Fruit fly (Drosophila melanogaster): ENCODE data around the gene CG7059.

CG7059 gene

DNA sequence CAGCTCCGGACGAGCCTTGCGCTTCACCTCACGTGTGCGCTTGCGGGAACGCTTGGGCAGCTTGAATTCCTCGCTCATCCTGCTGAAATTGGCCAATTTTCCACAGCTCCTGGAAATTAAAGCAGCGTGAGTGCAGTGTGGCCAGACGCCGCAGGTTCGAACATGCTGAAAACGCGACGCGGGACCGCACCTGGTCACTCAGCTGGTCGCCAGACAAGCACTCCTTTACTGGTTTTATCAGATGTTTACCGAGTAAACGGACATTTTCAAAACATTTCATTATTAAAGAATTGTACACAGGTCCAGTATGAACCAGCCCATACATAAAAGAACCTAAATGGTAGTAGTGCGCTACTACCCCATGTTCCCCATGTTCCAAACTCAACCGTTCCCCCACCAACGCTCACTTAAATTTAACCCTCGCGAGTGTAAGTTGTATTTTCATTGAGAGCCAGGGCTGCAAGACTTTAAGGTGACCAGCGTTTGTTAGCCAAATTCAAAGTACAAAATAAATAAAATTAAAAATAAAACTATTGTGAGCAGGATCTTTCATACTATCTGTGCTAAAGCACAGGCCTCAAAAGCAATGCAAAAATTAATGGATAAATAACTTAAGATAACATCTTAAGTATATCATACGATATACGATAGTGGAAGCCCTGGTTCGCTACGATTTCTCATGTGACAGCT, 27.2 kb upstream of the CG7059 start, which contains the start of the genes JMJD6, CG7071 and Muted (continued):
- TF ChIP-seq trem (tag; optimal IDR thresholded peaks at IDR 0.05) (peak; percentile 82), Aef1 (GFP tag; IDR thresholded peaks at IDR 0.05) (peak; percentile 87), Gug (GFP tag; IDR thresholded peaks at IDR 0.05) (peak; percentile 87), CG17186 (GFP tag; optimal IDR thresholded peaks at IDR 0.05) (peak; percentile 60), CG9215 (GFP tag; IDR thresholded peaks at IDR 0.05) (peak; percentile 92), Mrtf (GFP tag; IDR thresholded peaks at IDR 0.05) (peak; percentile 82), CG10147 (GFP tag; optimal IDR thresholded peaks at IDR 0.05) (peak; percentile 91), CG3995 (GFP tag; optimal IDR thresholded peaks at IDR 0.05) (peak; percentile 71), Oli (tag; optimal IDR thresholded peaks at IDR 0.05) (peak; percentile 82), Fer1 (GFP tag; optimal IDR thresholded peaks at IDR 0.05) (peak; percentile 92), CG10543 (GFP tag; optimal IDR thresholded peaks at IDR 0.05) (peak; percentile 94), jumu (GFP tag; optimal IDR thresholded peaks at IDR 0.05) (peak; percentile 88), Gsc (GFP tag; IDR thresholded peaks at IDR 0.05) (peak; percentile 79), dysf (GFP tag; IDR thresholded peaks at IDR 0.05) (peak; percentile 90), tup (GFP tag; optimal IDR thresholded peaks at IDR 0.05) (peak; percentile 86), cg (GFP tag; optimal IDR thresholded peaks at IDR 0.05) (no peak), CG2712 (tag; optimal IDR thresholded peaks at IDR 0.05) (peak; percentile 87), kay (GFP tag; optimal IDR thresholded peaks at IDR 0.05) (peak; percentile 75), Dfd (GFP tag; optimal IDR thresholded peaks at IDR 0.05) (no peak), Hr51 (GFP tag; optimal IDR thresholded peaks at IDR 0.05) (peak; percentile 89 to 94), lov (optimal IDR thresholded peaks at IDR 0.05) (no peak), lov (GFP tag; IDR thresholded peaks at IDR 0.05) (peak; percentile 87; the same call in 2 of the 3 replicates), CG11696 (GFP tag; IDR thresholded peaks at IDR 0.05) (peak; percentile 75), odd (GFP tag; optimal IDR thresholded peaks at IDR 0.05) (peak; percentile 76), nerfin-2 (GFP tag; IDR thresholded peaks at IDR 0.05; ENCODE audit: partially characterized antibody) (peak; percentile 53; the same call in 1 of the 2 replicates), CG17385 (GFP tag; optimal IDR thresholded peaks at IDR 0.05) (peak; percentile 84), CG18764 (GFP tag; optimal IDR thresholded peaks at IDR 0.05) (peak; percentile 87), HmgD (GFP tag; optimal IDR thresholded peaks at IDR 0.05) (peak; percentile 78), C15 (GFP tag; IDR thresholded peaks at IDR 0.05) (peak; percentile 74), hth (optimal IDR thresholded peaks at IDR 0.05) (no peak), MESR4 (GFP tag; optimal IDR thresholded peaks at IDR 0.05) (peak; percentile 76), Tbp (GFP tag; optimal IDR thresholded peaks at IDR 0.05) (peak; percentile 42), grau (tag; optimal IDR thresholded peaks at IDR 0.05) (peak; percentile 83), CG33213 (GFP tag; optimal IDR thresholded peaks at IDR 0.05) (peak; percentile 81), salm (tag; optimal IDR thresholded peaks at IDR 0.05) (peak; percentile 78), abd-A (tag; optimal IDR thresholded peaks at IDR 0.05) (no peak), CG8290 (GFP tag; optimal IDR thresholded peaks at IDR 0.05) (peak; percentile 35), CG8290 (tag; optimal IDR thresholded peaks at IDR 0.05) (peak; percentile 37 to 76), nom (GFP tag; optimal IDR thresholded peaks at IDR 0.05) (peak; percentile 78), row (GFP tag; IDR thresholded peaks at IDR 0.05) (peak; percentile 98), CG12391 (tag; optimal IDR thresholded peaks at IDR 0.05) (peak; percentile 97), ranshi (GFP tag; IDR thresholded peaks at IDR 0.05) (peak; percentile 93), vvl (GFP tag; IDR thresholded peaks at IDR 0.05) (peak; percentile 94), CG16813 (GFP tag; IDR thresholded peaks at IDR 0.05; ENCODE audit: partially characterized antibody) (peak; percentile 74), CG11398 (GFP tag; optimal IDR thresholded peaks at IDR 0.05) (peak; percentile 78), tna (GFP tag; IDR thresholded peaks at IDR 0.05; ENCODE audit: partially characterized antibody) (peak; percentile 42; the same call in 1 of the 2 replicates), ken (GFP tag; IDR thresholded peaks at IDR 0.05) (peak; percentile 92), CG3281 (GFP tag; optimal IDR thresholded peaks at IDR 0.05) (peak; percentile 92), CG11504 (tag; optimal IDR thresholded peaks at IDR 0.05) (peak; percentile 86), Pdp1 (GFP tag; optimal IDR thresholded peaks at IDR 0.05) (peak; percentile 81 to 91)
